Worm (Caenorhabditis elegans): ENCODE results near the gene emc-3.

ce11 chrIV:13353143-13353773 is 28.5 kb downstream of the emc-3 start, which contains the start of the genes rec-8 and mex-5:
- TF ChIP-seq ama-1 (optimal IDR thresholded peaks at IDR 0.05): no peak
- TF ChIP-seq ets-7 (tag; optimal IDR thresholded peaks at IDR 0.05): no peak
- TF ChIP-seq scrt-1 (GFP tag; IDR thresholded peaks at IDR 0.05): no peak
- no peak for TF ChIP-seq hnd-1 (tag; optimal IDR thresholded peaks at IDR 0.05)
- TF ChIP-seq tbx-37 (GFP tag; conservative IDR thresholded peaks at IDR 0.05): no peak
- no peak for TF ChIP-seq flt-1 (GFP tag; IDR thresholded peaks at IDR 0.05)
- no peak for TF ChIP-seq aly-1 (tag; optimal IDR thresholded peaks at IDR 0.05)
- TF ChIP-seq pes-1 (GFP tag; IDR thresholded peaks at IDR 0.05): no peak
- no peak for TF ChIP-seq B0310.2 (tag; optimal IDR thresholded peaks at IDR 0.05)
- no peak for TF ChIP-seq ceh-13 (GFP tag; optimal IDR thresholded peaks at IDR 0.05)
- no peak for TF ChIP-seq ceh-36 (tag; optimal IDR thresholded peaks at IDR 0.05)
- TF ChIP-seq tra-4 (tag; optimal IDR thresholded peaks at IDR 0.05): no peak
- no peak for TF ChIP-seq sea-1 (GFP tag; conservative IDR thresholded peaks at IDR 0.05)
- TF ChIP-seq tbx-11 (GFP tag; IDR thresholded peaks at IDR 0.05): no peak
